Fruit fly (Drosophila melanogaster): ENCODE results near the gene RpS6.
A peak's percentile ranks its signal among the peaks of the same experiment; 100 is the strongest.

The RpS6 gene

DNA sequence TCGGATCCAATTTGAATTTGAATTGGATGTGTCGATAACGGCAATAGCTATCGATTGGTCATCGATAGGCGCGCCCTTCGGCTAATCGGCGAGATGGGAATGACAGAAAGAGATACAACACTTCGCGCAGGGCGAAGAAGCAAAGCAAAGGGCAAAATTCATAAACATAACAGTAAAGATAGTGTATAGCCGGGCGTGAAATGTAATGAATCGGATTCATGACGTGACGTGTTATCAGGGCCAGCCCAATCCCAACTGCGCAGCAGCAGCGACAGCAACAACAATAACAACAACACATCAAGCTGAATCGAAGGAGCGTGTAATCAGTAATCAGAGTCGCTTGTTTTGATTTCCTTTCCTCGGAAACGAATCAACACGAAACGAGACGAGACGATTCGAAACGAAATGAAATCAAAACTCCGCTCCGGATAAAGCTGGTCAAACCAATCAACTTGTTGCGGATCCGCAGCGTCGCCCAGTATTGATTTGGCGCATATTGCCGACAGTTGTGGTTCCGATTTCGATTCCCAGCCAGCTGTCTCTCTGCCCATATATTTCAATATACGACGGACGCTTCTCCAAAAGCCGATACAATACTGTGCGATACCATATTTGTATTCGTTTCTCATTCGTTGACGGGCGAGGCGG is 11.0 kb upstream of the RpS6 start, which contains the start of gene snz (continued):
- TF ChIP-seq CG1647 (GFP tag; optimal IDR thresholded peaks at IDR 0.05) (no peak), Dref (GFP tag; IDR thresholded peaks at IDR 0.05) (peak; percentile 88), eyg (GFP tag; optimal IDR thresholded peaks at IDR 0.05) (no peak), bbx (GFP tag; IDR thresholded peaks at IDR 0.05; ENCODE audit: partially characterized antibody) (peak; percentile 86), Blimp-1 (GFP tag; optimal IDR thresholded peaks at IDR 0.05) (no peak), klu (GFP tag; IDR thresholded peaks at IDR 0.05) (no peak), CG14860 (GFP tag; IDR thresholded peaks at IDR 0.05; ENCODE audit: partially characterized antibody) (peak; percentile 77), CG3281 (GFP tag; optimal IDR thresholded peaks at IDR 0.05) (no peak), sd (tag; optimal IDR thresholded peaks at IDR 0.05) (no peak), CG17568 (GFP tag; optimal IDR thresholded peaks at IDR 0.05) (no peak), CG18599 (GFP tag; optimal IDR thresholded peaks at IDR 0.05) (no peak), Hey (tag; optimal IDR thresholded peaks at IDR 0.05) (no peak), btn (GFP tag; optimal IDR thresholded peaks at IDR 0.05) (no peak), fd64A (GFP tag; optimal IDR thresholded peaks at IDR 0.05) (no peak), Opbp (GFP tag; IDR thresholded peaks at IDR 0.05; ENCODE audit: partially characterized antibody) (peak; percentile 74; the same call in 2 of the 3 replicates), Spps (tag; optimal IDR thresholded peaks at IDR 0.05) (no peak), CG4820 (GFP tag; optimal IDR thresholded peaks at IDR 0.05) (no peak), h (optimal IDR thresholded peaks at IDR 0.05) (no peak), nerfin-1 (tag; optimal IDR thresholded peaks at IDR 0.05) (no peak), CG16779 (GFP tag; IDR thresholded peaks at IDR 0.05) (no peak), CG17186 (GFP tag; optimal IDR thresholded peaks at IDR 0.05) (peak; percentile 51), BEAF-32 (GFP tag; optimal IDR thresholded peaks at IDR 0.05) (peak; percentile 73), gt (GFP tag; IDR thresholded peaks at IDR 0.05) (no peak), Dek (tag; optimal IDR thresholded peaks at IDR 0.05) (no peak), Eip74EF (GFP tag; optimal IDR thresholded peaks at IDR 0.05) (no peak), dysf (GFP tag; IDR thresholded peaks at IDR 0.05) (no peak), HLH4C (GFP tag; IDR thresholded peaks at IDR 0.05; ENCODE audit: partially characterized antibody) (peak; percentile 86), CG6654 (GFP tag; optimal IDR thresholded peaks at IDR 0.05) (no peak), CG1603 (tag; optimal IDR thresholded peaks at IDR 0.05) (no peak), CG15514 (GFP tag; optimal IDR thresholded peaks at IDR 0.05) (peak; percentile 25), hth (optimal IDR thresholded peaks at IDR 0.05) (no peak), CG13296 (GFP tag; optimal IDR thresholded peaks at IDR 0.05) (no peak), CG7963 (GFP tag; IDR thresholded peaks at IDR 0.05; ENCODE audit: partially characterized antibody) (peak; percentile 58; the same call in 1 of the 3 replicates), ro (GFP tag; IDR thresholded peaks at IDR 0.05) (no peak), Chrac-16 (GFP tag; optimal IDR thresholded peaks at IDR 0.05) (no peak), Kr (GFP tag; optimal IDR thresholded peaks at IDR 0.05) (no peak), CG2116 (GFP tag; optimal IDR thresholded peaks at IDR 0.05) (peak; percentile 87), CG6813 (GFP tag; optimal IDR thresholded peaks at IDR 0.05) (no peak), en (GFP tag; optimal IDR thresholded peaks at IDR 0.05) (no peak), CG16813 (GFP tag; IDR thresholded peaks at IDR 0.05; ENCODE audit: partially characterized antibody) (peak; percentile 71), HLH3B (GFP tag; IDR thresholded peaks at IDR 0.05) (no peak), Poxn (GFP tag; IDR thresholded peaks at IDR 0.05) (no peak), ham (GFP tag; IDR thresholded peaks at IDR 0.05) (no peak), caup (GFP tag; optimal IDR thresholded peaks at IDR 0.05; ENCODE audit: severe bottlenecking) (peak; percentile 10), Nf-YB (GFP tag; optimal IDR thresholded peaks at IDR 0.05) (no peak), CG11456 (GFP tag; IDR thresholded peaks at IDR 0.05) (no peak), CG13894 (tag; optimal IDR thresholded peaks at IDR 0.05) (peak; percentile 65), wor (GFP tag; IDR thresholded peaks at IDR 0.05) (no peak), CG2120 (GFP tag; optimal IDR thresholded peaks at IDR 0.05) (peak; percentile 25)

Measured in whole organism, embryonic.